Worm (Caenorhabditis elegans) whole organism, L2 larva: ENCODE results near the gene clc-21.

ENCODE experiments used
- C34F6.9 ChIP-seq: fragments of 150-350 bp; optimal IDR thresholded peaks from 2 replicates; lab custom pipeline; 2014; ENCODE audit warnings: missing biosample characterization, missing genetic modification characterization
- aly-2 ChIP-seq: fragments of 150-350 bp; optimal IDR thresholded peaks from 2 replicates; lab custom pipeline; 2014; ENCODE audit warnings: missing biosample characterization, missing genetic modification characterization
- gmeb-1 ChIP-seq: fragments of 150-350 bp; optimal IDR thresholded peaks from 2 replicates; lab custom pipeline; 2014; ENCODE audit warnings: missing biosample characterization, missing genetic modification characterization
- nhr-10 ChIP-seq: sonication (generic microtip); optimal IDR thresholded peaks from 2 replicates; lab custom pipeline; 2017; ENCODE audit warnings: missing biosample characterization, missing genetic modification characterization
- nhr-25 ChIP-seq: fragments of 150-350 bp; sonication (generic microtip); optimal IDR thresholded peaks from 3 replicates; lab custom pipeline; 2014; ENCODE audit warnings: missing biosample characterization, missing genetic modification characterization

- no peak for TF ChIP-seq gmeb-1 (tag; lab: Kevin White, UChicago)
- TF ChIP-seq nhr-25 (tag; lab: Kevin White, UChicago), result no peak
- no peak for TF ChIP-seq aly-2 (tag; lab: Kevin White, UChicago)
- TF ChIP-seq C34F6.9 (tag; lab: Kevin White, UChicago), result no peak
- no peak for TF ChIP-seq nhr-10 (tag; lab: Kevin White, UChicago)
These were observed 41.1 kb downstream of the clc-21 start, which contains the start of gene str-200 for ce11 chrV:17458069-17458468.
